Worm (Caenorhabditis elegans): ENCODE results near the gene sgt-1.

The sgt-1 gene

DNA sequence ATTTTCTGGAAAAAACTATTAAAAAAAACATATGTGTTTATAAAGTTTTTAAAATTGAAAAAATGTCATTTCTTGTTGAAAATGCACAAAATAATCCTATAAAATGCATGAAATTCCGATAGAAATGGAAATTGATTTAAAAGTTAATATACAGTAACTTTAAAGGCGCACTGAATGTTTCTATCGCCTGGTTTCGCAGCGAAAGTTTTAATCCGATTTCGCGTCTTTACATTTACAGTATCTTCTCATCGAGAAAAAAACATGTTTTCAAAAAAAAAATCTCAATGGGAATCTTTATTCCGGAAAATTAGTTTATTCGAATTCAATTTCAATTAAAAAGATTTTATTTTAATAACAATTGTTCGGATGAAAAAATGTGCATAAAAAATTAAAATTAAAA lies 10.6 kb upstream of the sgt-1 start, which contains the start of gene R05F9.11:
Gene R05F9.11 (minus strand): TSS at position 5 of the 400 bp plus-strand sequence.
- TF ChIP-seq peb-1 (tag; optimal IDR thresholded peaks at IDR 0.05) (no peak), mbf-1 (tag; optimal IDR thresholded peaks at IDR 0.05) (no peak), nhr-25 (tag; optimal IDR thresholded peaks at IDR 0.05) (no peak), mdl-1 (tag; optimal IDR thresholded peaks at IDR 0.05) (no peak), ama-1 (optimal IDR thresholded peaks at IDR 0.05) (no peak), elt-1 (tag; optimal IDR thresholded peaks at IDR 0.05) (no peak), sem-4 (tag; optimal IDR thresholded peaks at IDR 0.05) (no peak), nhr-10 (tag; optimal IDR thresholded peaks at IDR 0.05) (no peak), nhr-12 (tag; optimal IDR thresholded peaks at IDR 0.05) (no peak), lin-39 (tag; optimal IDR thresholded peaks at IDR 0.05) (no peak), sma-9 (GFP tag; optimal IDR thresholded peaks at IDR 0.05) (no peak), sma-9 (tag; optimal IDR thresholded peaks at IDR 0.05) (no peak), unc-39 (tag; optimal IDR thresholded peaks at IDR 0.05) (no peak), C34F6.9 (tag; optimal IDR thresholded peaks at IDR 0.05) (no peak), fos-1 (tag; optimal IDR thresholded peaks at IDR 0.05) (no peak), elt-3 (tag; optimal IDR thresholded peaks at IDR 0.05) (no peak), nhr-11 (tag; optimal IDR thresholded peaks at IDR 0.05) (no peak), aly-2 (tag; optimal IDR thresholded peaks at IDR 0.05) (no peak), alr-1 (tag; optimal IDR thresholded peaks at IDR 0.05) (no peak), gmeb-1 (tag; optimal IDR thresholded peaks at IDR 0.05) (no peak), nhr-129 (tag; optimal IDR thresholded peaks at IDR 0.05) (no peak)

ce11 chrII:4908160-4908559 lies 4.6 kb upstream of the sgt-1 start:
- TF ChIP-seq elt-3 (tag; optimal IDR thresholded peaks at IDR 0.05) (no peak), sma-3 (GFP tag; optimal IDR thresholded peaks at IDR 0.05) (peak; percentile 7), aly-2 (tag; optimal IDR thresholded peaks at IDR 0.05) (no peak), crh-2 (tag; optimal IDR thresholded peaks at IDR 0.05) (no peak), gmeb-1 (tag; optimal IDR thresholded peaks at IDR 0.05) (no peak), nhr-12 (tag; optimal IDR thresholded peaks at IDR 0.05) (no peak), blmp-1 (tag; optimal IDR thresholded peaks at IDR 0.05; ENCODE audit: insufficient read depth) (no peak), nhr-23 (tag; optimal IDR thresholded peaks at IDR 0.05) (no peak), ztf-1 (GFP tag; conservative IDR thresholded peaks at IDR 0.05) (no peak), Y55F3AM.14 (GFP tag; optimal IDR thresholded peaks at IDR 0.05) (peak; percentile 18), zag-1 (tag; optimal IDR thresholded peaks at IDR 0.05) (peak; percentile 22), alr-1 (tag; optimal IDR thresholded peaks at IDR 0.05) (no peak), nhr-10 (tag; optimal IDR thresholded peaks at IDR 0.05) (no peak), nhr-25 (tag; optimal IDR thresholded peaks at IDR 0.05) (no peak), nhr-237 (tag; optimal IDR thresholded peaks at IDR 0.05) (no peak), lsy-2 (tag; optimal IDR thresholded peaks at IDR 0.05) (peak in 1 of 2 experiments; percentile 25), nhr-21 (tag; optimal IDR thresholded peaks at IDR 0.05) (no peak), nhr-6 (tag; optimal IDR thresholded peaks at IDR 0.05) (no peak), ztf-4 (tag; optimal IDR thresholded peaks at IDR 0.05) (peak; percentile 25), sma-9 (GFP tag; optimal IDR thresholded peaks at IDR 0.05) (peak; percentile 25), sma-9 (tag; optimal IDR thresholded peaks at IDR 0.05) (no peak), egl-27 (tag; optimal IDR thresholded peaks at IDR 0.05) (no peak), ceh-16 (tag; optimal IDR thresholded peaks at IDR 0.05) (no peak), skn-1 (tag; optimal IDR thresholded peaks at IDR 0.05) (no peak), mbf-1 (tag; optimal IDR thresholded peaks at IDR 0.05) (no peak), nhr-11 (tag; optimal IDR thresholded peaks at IDR 0.05) (no peak), ztf-11 (tag; optimal IDR thresholded peaks at IDR 0.05) (no peak), nhr-129 (tag; optimal IDR thresholded peaks at IDR 0.05) (peak; percentile 43), mab-5 (tag; optimal IDR thresholded peaks at IDR 0.05) (no peak), unc-39 (tag; optimal IDR thresholded peaks at IDR 0.05) (no peak), lin-13 (GFP tag; optimal IDR thresholded peaks at IDR 0.05) (no peak), fos-1 (tag; optimal IDR thresholded peaks at IDR 0.05) (peak; percentile 10), ceh-82 (tag; optimal IDR thresholded peaks at IDR 0.05) (no peak), unc-55 (GFP tag; optimal IDR thresholded peaks at IDR 0.05) (peak; percentile 62), ama-1 (optimal IDR thresholded peaks at IDR 0.05) (no peak), R02D3.7 (tag; optimal IDR thresholded peaks at IDR 0.05) (no peak), F13H6.1 (tag; optimal IDR thresholded peaks at IDR 0.05) (peak; percentile 28), C34F6.9 (tag; optimal IDR thresholded peaks at IDR 0.05) (peak; percentile 40), elt-1 (tag; optimal IDR thresholded peaks at IDR 0.05) (no peak), unc-62 (GFP tag; optimal IDR thresholded peaks at IDR 0.05) (no peak), dmd-4 (tag; optimal IDR thresholded peaks at IDR 0.05) (no peak), nhr-77 (tag; optimal IDR thresholded peaks at IDR 0.05) (no peak), lin-11 (tag; optimal IDR thresholded peaks at IDR 0.05) (no peak), mdl-1 (tag; optimal IDR thresholded peaks at IDR 0.05) (no peak), sem-4 (tag; optimal IDR thresholded peaks at IDR 0.05) (no peak), ZK546.5 (tag; optimal IDR thresholded peaks at IDR 0.05) (no peak), snpc-4 (tag; optimal IDR thresholded peaks at IDR 0.05) (no peak), lin-39 (tag; optimal IDR thresholded peaks at IDR 0.05) (no peak), peb-1 (tag; optimal IDR thresholded peaks at IDR 0.05) (no peak)

Data from whole organism, L2 larva.